Worm (Caenorhabditis elegans) whole organism, mixed stage, embryonic: ENCODE measurements around the gene srh-149.
"Not testable (repeated sequence)": the region's sequence is repeated elsewhere in the genome, so short reads cannot be mapped to it uniquely, and the experiment has no call there.

Experiments used
- ceh-39 ChIP-seq: fragments of 150-350 bp; optimal IDR thresholded peaks from 2 replicates; lab custom pipeline; 2014; ENCODE audit warnings: missing biosample characterization, missing genetic modification characterization
- elt-3 ChIP-seq: fragments of 150-350 bp; optimal IDR thresholded peaks from 2 replicates; lab custom pipeline; 2014; ENCODE audit warnings: missing biosample characterization, missing genetic modification characterization
- lin-13 ChIP-seq: fragments of 150-350 bp; optimal IDR thresholded peaks from 2 replicates; lab custom pipeline; 2014; ENCODE audit warnings: missing biosample characterization, missing genetic modification characterization
- mep-1 ChIP-seq: fragments of 150-350 bp; optimal IDR thresholded peaks from 2 replicates; lab custom pipeline; 2017; ENCODE audit warnings: missing biosample characterization, missing genetic modification reagents, missing genetic modification characterization, inconsistent platforms
- nhr-28 ChIP-seq: fragments of 150-350 bp; optimal IDR thresholded peaks from 2 replicates; lab custom pipeline; 2014; ENCODE audit warnings: missing biosample characterization, missing genetic modification characterization

- TF ChIP-seq elt-3 (tag; lab: Kevin White, UChicago); nhr-28; ceh-39 (tag; lab: Kevin White, UChicago); lin-13 (tag; lab: Kevin White, UChicago); mep-1 (tag; lab: Kevin White, UChicago): not testable (repeated sequence)
Observed at ce11 chrV:15803079-15803478, 37.9 kb downstream of the srh-149 start, which contains the start of gene srd-27.
